Worm (Caenorhabditis elegans): ENCODE data around the gene T26G10.5.
A peak's percentile ranks its signal among the peaks of the same experiment; 100 is the strongest.

Gene T26G10.5

DNA sequence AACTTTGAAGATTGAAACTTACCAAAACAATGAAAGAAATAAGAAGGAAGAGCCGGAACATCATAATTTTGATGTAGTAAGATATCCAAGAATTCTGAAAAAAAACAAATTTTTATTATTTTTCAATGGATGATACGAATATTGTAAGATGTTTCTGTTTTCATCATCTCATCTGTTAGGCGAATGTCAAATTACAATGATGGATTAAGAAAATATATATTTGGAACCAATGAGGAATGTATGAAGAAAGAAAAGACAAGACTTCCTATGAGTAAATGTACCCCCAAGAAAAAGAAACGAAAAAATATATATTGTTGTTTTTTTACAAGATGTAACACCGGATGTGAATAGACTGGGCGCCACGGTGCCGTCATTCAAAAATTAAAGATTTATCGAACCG lies at the start of gene T26G10.5:
T26G10.5 (minus strand) TSS at position 101 of the 400 bp plus-strand sequence.
- TF ChIP-seq ztf-23 (GFP tag; IDR thresholded peaks at IDR 0.05) (no peak), klf-2 (GFP tag; conservative IDR thresholded peaks at IDR 0.05) (no peak), ref-1 (GFP tag; conservative IDR thresholded peaks at IDR 0.05) (no peak), tab-1 (GFP tag; IDR thresholded peaks at IDR 0.05) (no peak), flt-1 (GFP tag; IDR thresholded peaks at IDR 0.05) (no peak), med-1 (GFP tag; optimal IDR thresholded peaks at IDR 0.05; ENCODE audit: insufficient read depth) (no peak), ztf-29 (GFP tag; IDR thresholded peaks at IDR 0.05) (no peak), cog-1 (tag; optimal IDR thresholded peaks at IDR 0.05) (no peak), T22C8.4 (GFP tag; IDR thresholded peaks at IDR 0.05) (no peak)

DNA sequence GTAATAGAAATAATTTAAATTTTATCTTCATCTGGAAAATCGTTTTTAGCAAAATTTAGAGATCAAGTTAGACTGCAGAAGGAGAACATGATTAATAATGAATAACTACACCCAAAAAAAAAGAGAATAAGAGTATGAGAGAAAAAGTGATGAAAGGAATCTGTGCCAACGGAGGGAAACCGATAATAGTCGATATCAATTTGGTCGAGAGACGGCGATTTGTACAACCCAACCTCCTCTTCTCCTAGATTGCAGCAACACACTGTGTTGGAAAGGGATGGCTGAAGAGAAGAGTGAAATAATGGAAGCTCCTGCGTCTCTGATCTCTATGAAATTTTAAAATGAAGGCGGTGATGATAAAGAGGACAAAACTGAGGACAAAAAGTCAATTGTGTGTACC lies 48.3 kb upstream of the T26G10.5 start:
- TF ChIP-seq med-1 (GFP tag; optimal IDR thresholded peaks at IDR 0.05; ENCODE audit: insufficient read depth) (no peak), ref-1 (GFP tag; conservative IDR thresholded peaks at IDR 0.05) (no peak), ztf-29 (GFP tag; IDR thresholded peaks at IDR 0.05) (no peak), tab-1 (GFP tag; IDR thresholded peaks at IDR 0.05) (no peak)

DNA sequence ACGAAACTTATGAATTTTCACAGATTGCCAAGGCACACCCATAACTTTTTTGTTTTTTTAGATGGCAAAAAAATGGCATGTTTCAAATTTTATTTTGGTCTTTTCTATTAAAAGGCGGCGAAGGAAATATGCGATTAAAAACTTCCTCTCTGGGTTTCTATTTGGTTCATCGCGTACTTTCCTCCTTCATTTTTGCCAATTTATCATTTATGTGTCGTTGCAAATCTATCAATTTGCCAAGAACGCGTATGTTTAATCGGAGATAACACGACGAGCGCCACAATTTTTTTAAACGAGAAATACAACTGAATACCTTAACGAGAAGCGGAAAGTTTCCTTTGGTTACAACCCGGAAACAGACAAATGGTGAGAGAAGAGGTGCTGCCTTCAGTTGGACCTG lies 46.3 kb upstream of the T26G10.5 start:
- TF ChIP-seq tab-1 (GFP tag; IDR thresholded peaks at IDR 0.05) (no peak), klf-2 (GFP tag; conservative IDR thresholded peaks at IDR 0.05) (no peak), med-1 (GFP tag; optimal IDR thresholded peaks at IDR 0.05; ENCODE audit: insufficient read depth) (no peak), T22C8.4 (GFP tag; IDR thresholded peaks at IDR 0.05) (no peak), cog-1 (tag; optimal IDR thresholded peaks at IDR 0.05) (no peak), ztf-23 (GFP tag; IDR thresholded peaks at IDR 0.05) (no peak), ztf-29 (GFP tag; IDR thresholded peaks at IDR 0.05) (no peak), flt-1 (GFP tag; IDR thresholded peaks at IDR 0.05) (no peak), ref-1 (GFP tag; conservative IDR thresholded peaks at IDR 0.05) (no peak)

DNA sequence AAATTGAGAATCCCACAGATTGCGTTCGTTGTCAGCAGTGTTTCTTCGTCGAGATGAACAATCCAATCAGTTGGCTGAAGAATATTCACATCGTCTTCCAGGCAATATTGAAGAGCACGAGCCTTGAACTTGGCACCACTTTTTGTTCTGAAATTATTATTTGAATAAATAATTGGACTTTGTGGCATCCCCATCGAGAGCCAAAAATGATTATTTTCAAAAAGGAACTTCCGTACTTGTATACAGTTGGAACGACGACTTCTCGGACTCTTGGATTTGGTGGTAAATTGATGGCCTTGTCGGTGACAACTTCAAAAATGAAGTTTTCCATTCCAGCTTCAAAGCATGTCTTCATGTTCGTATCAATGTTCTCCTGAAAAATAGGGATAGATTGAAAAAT lies 45.8 kb upstream of the T26G10.5 start:
- no peak for TF ChIP-seq ztf-23 (GFP tag; IDR thresholded peaks at IDR 0.05)
- no peak for TF ChIP-seq T22C8.4 (GFP tag; IDR thresholded peaks at IDR 0.05)
- TF ChIP-seq ref-1 (GFP tag; conservative IDR thresholded peaks at IDR 0.05), result no peak
- TF ChIP-seq klf-2 (GFP tag; conservative IDR thresholded peaks at IDR 0.05), result no peak
- TF ChIP-seq med-1 (GFP tag; optimal IDR thresholded peaks at IDR 0.05; ENCODE audit: insufficient read depth), result no peak
- no peak for TF ChIP-seq tab-1 (GFP tag; IDR thresholded peaks at IDR 0.05)
- TF ChIP-seq ztf-29 (GFP tag; IDR thresholded peaks at IDR 0.05), result no peak
- TF ChIP-seq flt-1 (GFP tag; IDR thresholded peaks at IDR 0.05), result no peak
- TF ChIP-seq cog-1 (tag; optimal IDR thresholded peaks at IDR 0.05), result no peak

DNA sequence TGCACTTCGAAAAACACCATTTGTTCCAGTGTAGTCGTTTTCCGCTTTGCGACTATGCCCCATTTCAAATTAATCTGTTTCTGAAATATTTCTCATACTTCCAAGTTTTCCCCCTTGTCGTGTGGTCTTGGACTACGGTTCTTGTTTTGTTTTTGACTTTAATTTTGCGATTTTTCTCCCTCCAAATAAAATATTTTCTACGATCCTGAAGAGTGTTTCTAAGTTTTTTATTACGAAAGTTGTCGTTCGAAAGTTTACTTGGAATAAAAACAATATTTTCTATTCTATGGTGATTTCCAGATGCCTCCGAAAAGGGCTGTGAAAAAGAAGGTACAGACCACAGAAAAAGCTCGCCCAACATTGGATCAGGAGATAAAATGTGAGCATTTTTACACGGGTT lies 41.7 kb upstream of the T26G10.5 start, which contains the start of gene tag-342:
tag-342 (plus strand) TSS at position 301 of the 400 bp plus-strand sequence.
- TF ChIP-seq klf-2 (GFP tag; conservative IDR thresholded peaks at IDR 0.05), result no peak
- TF ChIP-seq cog-1 (tag; optimal IDR thresholded peaks at IDR 0.05), result no peak
- no peak for TF ChIP-seq ztf-23 (GFP tag; IDR thresholded peaks at IDR 0.05)
- no peak for TF ChIP-seq tab-1 (GFP tag; IDR thresholded peaks at IDR 0.05)
- TF ChIP-seq flt-1 (GFP tag; IDR thresholded peaks at IDR 0.05), result no peak
- no peak for TF ChIP-seq ztf-29 (GFP tag; IDR thresholded peaks at IDR 0.05)
- no peak for TF ChIP-seq med-1 (GFP tag; optimal IDR thresholded peaks at IDR 0.05; ENCODE audit: insufficient read depth)
- TF ChIP-seq ref-1 (GFP tag; conservative IDR thresholded peaks at IDR 0.05), result no peak
- TF ChIP-seq T22C8.4 (GFP tag; IDR thresholded peaks at IDR 0.05), result no peak

DNA sequence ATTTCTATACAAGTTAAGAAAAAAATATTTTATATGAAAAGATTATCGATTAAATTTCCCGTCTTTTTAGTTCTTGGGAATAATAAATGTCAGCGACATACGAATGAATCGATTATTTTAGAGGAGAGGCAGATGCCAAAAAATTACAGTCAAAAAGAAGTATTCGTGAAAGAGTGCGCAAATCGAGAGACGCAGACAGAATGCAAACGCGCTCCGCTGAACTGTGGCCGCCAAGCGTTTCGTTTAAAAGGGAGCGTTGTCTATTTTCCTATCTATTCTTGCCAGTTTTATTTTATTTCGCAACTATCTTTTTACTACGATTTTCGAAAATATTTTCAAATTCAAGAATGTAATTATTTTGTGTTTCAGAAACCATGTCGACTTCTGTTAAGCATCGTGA lies 40.9 kb upstream of the T26G10.5 start, which contains the start of gene baf-1:
baf-1 (plus strand) TSS at position 370 of the 400 bp plus-strand sequence.
- no peak for TF ChIP-seq ztf-29 (GFP tag; IDR thresholded peaks at IDR 0.05)
- TF ChIP-seq klf-2 (GFP tag; conservative IDR thresholded peaks at IDR 0.05), result no peak
- peak; percentile 34; the same call in 1 of the 2 replicates for TF ChIP-seq T22C8.4 (GFP tag; IDR thresholded peaks at IDR 0.05)
- TF ChIP-seq ref-1 (GFP tag; conservative IDR thresholded peaks at IDR 0.05), result no peak
- TF ChIP-seq tab-1 (GFP tag; IDR thresholded peaks at IDR 0.05), result no peak
- no peak for TF ChIP-seq ztf-23 (GFP tag; IDR thresholded peaks at IDR 0.05)

DNA sequence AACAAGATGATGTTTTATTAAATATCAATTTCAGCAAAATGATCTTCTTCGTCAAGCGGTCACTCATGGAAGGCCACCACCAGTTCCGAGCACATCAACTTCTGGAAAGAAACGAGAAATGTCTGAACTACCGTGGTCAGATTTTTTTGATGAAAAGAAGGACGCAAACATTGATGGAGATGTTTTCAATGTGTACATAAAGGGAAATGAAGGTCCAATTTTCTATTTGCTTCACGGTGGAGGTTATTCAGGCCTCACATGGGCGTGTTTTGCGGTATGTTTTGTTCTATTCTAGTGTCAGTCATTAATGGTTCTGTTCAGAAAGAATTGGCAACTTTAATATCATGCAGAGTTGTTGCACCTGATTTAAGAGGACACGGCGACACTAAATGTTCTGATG lies 39.7 kb upstream of the T26G10.5 start, which contains the start of gene B0464.6:
B0464.6 (minus strand) TSS at position 101 of the 400 bp plus-strand sequence.
- no peak for TF ChIP-seq klf-2 (GFP tag; conservative IDR thresholded peaks at IDR 0.05)
- TF ChIP-seq cog-1 (tag; optimal IDR thresholded peaks at IDR 0.05), result no peak
- no peak for TF ChIP-seq med-1 (GFP tag; optimal IDR thresholded peaks at IDR 0.05; ENCODE audit: insufficient read depth)
- TF ChIP-seq ref-1 (GFP tag; conservative IDR thresholded peaks at IDR 0.05), result no peak
- no peak for TF ChIP-seq tab-1 (GFP tag; IDR thresholded peaks at IDR 0.05)
- TF ChIP-seq ztf-23 (GFP tag; IDR thresholded peaks at IDR 0.05), result no peak
- no peak for TF ChIP-seq T22C8.4 (GFP tag; IDR thresholded peaks at IDR 0.05)
- no peak for TF ChIP-seq flt-1 (GFP tag; IDR thresholded peaks at IDR 0.05)
- no peak for TF ChIP-seq ztf-29 (GFP tag; IDR thresholded peaks at IDR 0.05)

DNA sequence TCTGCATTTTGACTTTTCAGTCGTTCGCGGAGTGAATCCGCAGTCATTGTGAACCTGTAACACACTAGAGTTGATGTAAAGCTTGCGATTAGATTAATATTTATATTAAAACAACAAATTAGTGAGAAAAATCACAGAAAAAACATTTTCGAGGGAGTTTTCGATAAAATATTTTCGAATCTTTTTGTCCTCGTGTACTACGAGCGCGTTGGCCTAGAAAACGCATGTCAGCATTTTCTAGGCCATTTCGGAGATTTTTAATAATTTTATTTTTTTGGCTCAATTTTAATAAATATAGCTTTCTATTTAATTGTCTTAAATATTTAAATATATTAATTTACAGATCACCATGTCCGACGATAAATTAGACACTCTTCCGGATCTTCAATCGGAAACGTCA lies 39.2 kb upstream of the T26G10.5 start, which contains the start of gene B0464.9:
B0464.9 (plus strand) TSS at position 344 of the 400 bp plus-strand sequence.
- TF ChIP-seq T22C8.4 (GFP tag; IDR thresholded peaks at IDR 0.05) (peak; percentile 6; the same call in 1 of the 2 replicates), ztf-23 (GFP tag; IDR thresholded peaks at IDR 0.05) (peak; percentile 43; the same call in 1 of the 2 replicates), ref-1 (GFP tag; conservative IDR thresholded peaks at IDR 0.05) (no peak)

DNA sequence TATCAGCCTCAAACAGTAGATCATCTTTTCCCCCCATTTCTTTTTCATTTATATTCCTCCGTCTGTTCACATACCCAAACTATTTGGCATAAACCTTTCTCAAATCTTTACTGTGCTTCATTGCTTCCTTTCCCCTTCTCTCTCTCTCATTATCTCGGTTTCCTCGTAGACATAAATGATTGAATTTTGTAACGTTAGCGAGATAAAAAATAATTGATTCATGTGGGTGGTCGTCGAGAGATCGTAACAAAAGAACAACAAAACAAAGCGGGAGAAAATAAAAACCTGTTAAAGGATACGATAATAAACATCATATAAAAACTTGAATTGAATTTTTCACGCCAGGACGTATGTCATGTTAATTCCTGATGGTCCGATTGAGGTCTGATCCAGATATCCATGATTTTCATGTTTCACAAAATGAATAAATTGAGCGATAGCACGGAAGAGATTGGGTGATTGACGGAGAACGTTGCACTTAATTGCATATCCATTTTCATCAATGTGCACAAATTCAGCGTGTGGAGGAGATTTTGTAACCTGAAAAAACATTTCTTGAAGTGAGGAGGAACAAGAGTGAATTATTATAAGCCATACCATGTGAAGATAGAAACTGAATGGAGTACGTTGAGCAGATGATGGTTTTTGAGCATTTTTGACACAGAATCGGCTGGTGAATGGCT lies 36.7 kb upstream of the T26G10.5 start:
- TF ChIP-seq flt-1 (GFP tag; IDR thresholded peaks at IDR 0.05) (no peak), med-1 (GFP tag; optimal IDR thresholded peaks at IDR 0.05; ENCODE audit: insufficient read depth) (peak; percentile 5)

All from whole organism, midembryonic.